Fruit fly (Drosophila melanogaster) whole organism, embryonic: ENCODE data around the gene CG10286.

Source experiments
- Abd-B ChIP-seq: fragments of 200-800 bp; sonication (Bioruptor generic); optimal IDR thresholded peaks from 2 replicates; lab custom pipeline; 2018; ENCODE audit warnings: missing biosample characterization, mild to moderate bottlenecking, missing genetic modification characterization, moderate library complexity
- Asciz ChIP-seq: fragments of 200-800 bp; sonication (Bioruptor generic); optimal IDR thresholded peaks from 2 replicates; lab custom pipeline; 2017; ENCODE audit warnings: missing biosample characterization, mild to moderate bottlenecking, missing genetic modification characterization, missing genetic modification reagents
- BEAF-32 ChIP-seq: fragments of 200-800 bp; sonication (Bioruptor generic); optimal IDR thresholded peaks from 3 replicates; lab custom pipeline; 2017; ENCODE audit warnings: missing biosample characterization, missing genetic modification characterization, mild to moderate bottlenecking, moderate library complexity, missing genetic modification reagents
- CG10543 ChIP-seq: fragments of 200-800 bp; sonication (Bioruptor generic); optimal IDR thresholded peaks from 3 replicates; lab custom pipeline; 2017; ENCODE audit warnings: missing biosample characterization, mild to moderate bottlenecking, missing genetic modification characterization, moderate library complexity
- CG10959 ChIP-seq: fragments of 200-800 bp; sonication (Bioruptor generic); IDR thresholded peaks from 2 replicates; pipeline ENCODE4 v1.3.6; 2022; ENCODE audit warnings: missing biosample characterization, missing genetic modification characterization
- CG15601 ChIP-seq: fragments of 200-800 bp; sonication (Bioruptor generic); optimal IDR thresholded peaks from 3 replicates; lab custom pipeline; 2019; ENCODE audit warnings: missing biosample characterization, mild to moderate bottlenecking, missing genetic modification characterization, moderate library complexity
- CG17328 ChIP-seq: fragments of 200-800 bp; sonication (Bioruptor generic); IDR thresholded peaks from 2 replicates; pipeline ENCODE4 v1.3.6; 2022; ENCODE audit warnings: missing biosample characterization, missing genetic modification characterization
- CG17568 ChIP-seq: fragments of 200-800 bp; sonication (Bioruptor generic); optimal IDR thresholded peaks from 2 replicates; lab custom pipeline; 2018; ENCODE audit warnings: missing biosample characterization, mild to moderate bottlenecking, missing genetic modification characterization, moderate library complexity
- CG1832 ChIP-seq: fragments of 200-800 bp; sonication (Bioruptor generic); optimal IDR thresholded peaks from 2 replicates; lab custom pipeline; 2017; ENCODE audit warnings: missing biosample characterization, mild to moderate bottlenecking, missing genetic modification characterization, inconsistent platforms
- CG2129 ChIP-seq: fragments of 200-800 bp; sonication (Bioruptor generic); IDR thresholded peaks from 2 replicates; pipeline ENCODE4 v1.3.6; 2022; ENCODE audit warnings: missing biosample characterization, missing genetic modification characterization; ENCODE audit not compliant: partially characterized antibody
- CG30020 ChIP-seq: fragments of 200-800 bp; optimal IDR thresholded peaks from 2 replicates; lab custom pipeline; 2019; ENCODE audit warnings: missing biosample characterization, mild to moderate bottlenecking, missing genetic modification characterization, moderate library complexity
- CG3163 ChIP-seq: fragments of 200-800 bp; sonication (Bioruptor generic); optimal IDR thresholded peaks from 3 replicates; lab custom pipeline; 2016; ENCODE audit warnings: missing biosample characterization, missing genetic modification characterization
- CG6272 ChIP-seq: fragments of 200-800 bp; sonication (Bioruptor generic); IDR thresholded peaks from 2 replicates; pipeline ENCODE4 v1.3.6; 2022; ENCODE audit warnings: missing biosample characterization, missing genetic modification characterization
- CG7786 ChIP-seq: fragments of 200-800 bp; sonication (Bioruptor generic); optimal IDR thresholded peaks from 2 replicates; lab custom pipeline; 2016; ENCODE audit warnings: missing biosample characterization, missing genetic modification characterization
- CG8944 ChIP-seq: fragments of 200-800 bp; sonication (Bioruptor generic); optimal IDR thresholded peaks from 3 replicates; lab custom pipeline; 2016; ENCODE audit warnings: missing biosample characterization, missing genetic modification characterization
- CHES-1-like ChIP-seq: fragments of 200-800 bp; sonication (Bioruptor generic); optimal IDR thresholded peaks from 2 replicates; lab custom pipeline; 2016; ENCODE audit warnings: missing biosample characterization, missing genetic modification characterization
- Chrac-16 ChIP-seq: fragments of 200-800 bp; sonication (Bioruptor generic); optimal IDR thresholded peaks from 3 replicates; lab custom pipeline; 2016; ENCODE audit warnings: missing biosample characterization, missing genetic modification characterization
- Fer1 ChIP-seq: fragments of 200-800 bp; sonication (Bioruptor generic); optimal IDR thresholded peaks from 2 replicates; lab custom pipeline; 2017; ENCODE audit warnings: missing biosample characterization, mild to moderate bottlenecking, missing genetic modification characterization
- HHEX ChIP-seq: fragments of 200-800 bp; sonication (Bioruptor generic); optimal IDR thresholded peaks from 3 replicates; lab custom pipeline; 2017; ENCODE audit warnings: missing biosample characterization, mild to moderate bottlenecking, missing genetic modification characterization, missing genetic modification reagents
- Hmr ChIP-seq: fragments of 200-800 bp; sonication (Bioruptor generic); optimal IDR thresholded peaks from 3 replicates; lab custom pipeline; 2017; ENCODE audit warnings: mild to moderate bottlenecking, missing biosample characterization, missing genetic modification reagents, missing genetic modification characterization
- Hr78 ChIP-seq, 2 experiments: fragments of 200-800 bp in 1 of 2; fragments of >200 bp in 1 of 2; sonication (Bioruptor generic) in 1 of 2; optimal IDR thresholded peaks; 2 replicates each; lab custom pipeline; 2017 to 2019; ENCODE audit warnings: missing biosample characterization in 2 of 2, missing genetic modification characterization in 2 of 2, mild to moderate bottlenecking in 1 of 2, moderate library complexity in 1 of 2
- MTF-1 ChIP-seq: fragments of 200-800 bp; sonication (Bioruptor generic); optimal IDR thresholded peaks from 2 replicates; lab custom pipeline; 2018; ENCODE audit warnings: missing biosample characterization, mild to moderate bottlenecking, missing genetic modification characterization, borderline replicate concordance
- NC2α ChIP-seq: fragments of 200-800 bp; sonication (Bioruptor generic); optimal IDR thresholded peaks from 2 replicates; lab custom pipeline; 2016; ENCODE audit warnings: missing biosample characterization, missing genetic modification characterization
- Xrp1 ChIP-seq: fragments of 200-800 bp; sonication (Bioruptor generic); IDR thresholded peaks from 2 replicates; pipeline ENCODE4 v1.3.6; 2022; ENCODE audit warnings: missing biosample characterization, missing genetic modification characterization
- amos ChIP-seq: fragments of 200-800 bp; sonication (Bioruptor generic); IDR thresholded peaks from 2 replicates; pipeline ENCODE4 v1.3.6; 2022; ENCODE audit warnings: missing biosample characterization, missing genetic modification characterization; ENCODE audit not compliant: partially characterized antibody
- ap ChIP-seq: fragments of 200-800 bp; sonication (Bioruptor generic); IDR thresholded peaks from 2 replicates; pipeline ENCODE4 v1.3.6; 2022; ENCODE audit warnings: missing biosample characterization, missing genetic modification characterization
- az2 ChIP-seq: fragments of 200-800 bp; sonication (Bioruptor generic); optimal IDR thresholded peaks from 3 replicates; lab custom pipeline; 2016; ENCODE audit warnings: missing biosample characterization, missing genetic modification characterization
- crc ChIP-seq: fragments of 200-800 bp; sonication (Bioruptor generic); optimal IDR thresholded peaks from 2 replicates; lab custom pipeline; 2016; ENCODE audit warnings: missing biosample characterization, missing genetic modification characterization
- dpn ChIP-seq, 2 experiments: fragments of 200-800 bp; sonication (Bioruptor generic); optimal IDR thresholded peaks; 3 replicates each; lab custom pipeline; 2016; ENCODE audit warnings: missing biosample characterization in 2 of 2, missing genetic modification characterization in 2 of 2
- esg ChIP-seq: fragments of 200-800 bp; sonication (Bioruptor generic); conservative IDR thresholded peaks from 2 replicates; pipeline ENCODE4 v1.3.6; 2022; ENCODE audit warnings: missing biosample characterization, missing genetic modification characterization
- exex ChIP-seq: fragments of 200-800 bp; sonication (Bioruptor generic); optimal IDR thresholded peaks from 4 replicates; lab custom pipeline; 2018; ENCODE audit warnings: missing biosample characterization, mild to moderate bottlenecking, missing genetic modification characterization, moderate library complexity
- ftz-f1 ChIP-seq: fragments of 200-800 bp; sonication (Bioruptor generic); optimal IDR thresholded peaks from 2 replicates; lab custom pipeline; 2016; ENCODE audit warnings: missing biosample characterization, missing genetic modification characterization
- gcm ChIP-seq: fragments of 200-800 bp; sonication (Bioruptor generic); optimal IDR thresholded peaks from 2 replicates; lab custom pipeline; 2019; ENCODE audit warnings: missing biosample characterization, mild to moderate bottlenecking, missing genetic modification characterization, moderate library complexity
- gem ChIP-seq: fragments of 200-800 bp; sonication (Bioruptor generic); optimal IDR thresholded peaks from 2 replicates; lab custom pipeline; 2019; ENCODE audit warnings: missing biosample characterization, mild to moderate bottlenecking, missing genetic modification characterization, moderate library complexity
- her ChIP-seq: fragments of 200-800 bp; sonication (Bioruptor generic); optimal IDR thresholded peaks from 2 replicates; lab custom pipeline; 2016; ENCODE audit warnings: missing biosample characterization, missing genetic modification characterization
- hkb ChIP-seq, 2 experiments: fragments of 200-800 bp in 1 of 2; fragments of >200 bp in 1 of 2; sonication (Bioruptor generic) in 1 of 2; IDR thresholded peaks in 1 of 2; optimal IDR thresholded peaks in 1 of 2; 2 replicates each; pipeline versions ENCODE4 v1.3.6 to Lab custom; 2017 to 2022; ENCODE audit warnings: missing biosample characterization in 1 of 2, missing genetic modification characterization in 1 of 2
- jigr1 ChIP-seq: fragments of 200-800 bp; sonication (Bioruptor generic); IDR thresholded peaks from 3 replicates; pipeline ENCODE4 v1.3.6; 2022; ENCODE audit warnings: missing biosample characterization, missing genetic modification characterization
- peb ChIP-seq: fragments of 200-800 bp; sonication (Bioruptor generic); IDR thresholded peaks from 2 replicates; pipeline ENCODE4 v1.3.6; 2022; ENCODE audit warnings: missing biosample characterization, missing genetic modification characterization
- pros ChIP-seq: fragments of 200-800 bp; sonication (Bioruptor generic); optimal IDR thresholded peaks from 3 replicates; lab custom pipeline; 2019; ENCODE audit warnings: missing biosample characterization, mild to moderate bottlenecking, missing genetic modification characterization, moderate library complexity
- ro ChIP-seq: fragments of 200-800 bp; sonication (Bioruptor generic); IDR thresholded peaks from 2 replicates; pipeline ENCODE4 v1.3.6; 2022; ENCODE audit warnings: missing biosample characterization, missing genetic modification characterization
- sd ChIP-seq: fragments of 200-800 bp; sonication (Bioruptor generic); optimal IDR thresholded peaks from 3 replicates; lab custom pipeline; 2018; ENCODE audit warnings: missing biosample characterization, mild to moderate bottlenecking, missing genetic modification characterization, moderate library complexity
- sna ChIP-seq: fragments of 200-800 bp; sonication (Bioruptor generic); IDR thresholded peaks from 2 replicates; pipeline ENCODE4 v1.3.6; 2022; ENCODE audit warnings: missing biosample characterization, missing genetic modification characterization; ENCODE audit not compliant: partially characterized antibody
- sr ChIP-seq: fragments of 200-800 bp; sonication (Bioruptor generic); IDR thresholded peaks from 3 replicates; pipeline ENCODE4 v1.3.6; 2022; ENCODE audit warnings: missing biosample characterization, missing genetic modification characterization
- ssp ChIP-seq: fragments of 200-800 bp; sonication (Bioruptor generic); IDR thresholded peaks from 2 replicates; pipeline ENCODE4 v1.3.6; 2022; ENCODE audit warnings: missing biosample characterization, missing genetic modification characterization
- tgo ChIP-seq: fragments of 200-800 bp; sonication (Bioruptor generic); IDR thresholded peaks from 3 replicates; pipeline ENCODE4 v1.3.6; 2022; ENCODE audit warnings: missing biosample characterization, missing genetic modification characterization
- toy ChIP-seq: fragments of 200-800 bp; sonication (Bioruptor generic); IDR thresholded peaks from 2 replicates; pipeline ENCODE4 v1.3.6; 2022; ENCODE audit warnings: missing biosample characterization, missing genetic modification characterization
- tup ChIP-seq: fragments of 200-800 bp; sonication (Bioruptor generic); optimal IDR thresholded peaks from 2 replicates; lab custom pipeline; 2016; ENCODE audit warnings: missing biosample characterization, mild to moderate bottlenecking, missing genetic modification characterization, moderate library complexity
- z ChIP-seq: fragments of 200-800 bp; sonication (Bioruptor generic); IDR thresholded peaks from 3 replicates; pipeline ENCODE4 v1.3.6; 2022; ENCODE audit warnings: missing biosample characterization, missing genetic modification characterization

Gene CG10286

dm6 chr3R:6353624-6354352 is 15.0 kb upstream of the CG10286 start (continued):
- TF ChIP-seq Asciz (peak; percentile 64), CG30020 (no peak), CG10543 (GFP tag; lab: Kevin White, UChicago) (peak; percentile 61), gem (tag; lab: Kevin White, UChicago) (peak; percentile 92), MTF-1 (GFP tag; lab: Kevin White, UChicago) (no peak), CG15601 (tag; lab: Kevin White, UChicago) (no peak), CG17568 (GFP tag; lab: Kevin White, UChicago) (peak; percentile 47), crc (GFP tag; lab: Kevin White, UChicago) (peak; percentile 45), Hmr (GFP tag; lab: Kevin White, UChicago) (no peak), Fer1 (no peak), CG10959 (GFP tag; lab: Robert Waterston, UW) (no peak), tup (GFP tag; lab: Kevin White, UChicago) (peak; percentile 16), exex (no peak), sna (GFP tag; lab: Robert Waterston, UW) (no peak), gcm (GFP tag; lab: Kevin White, UChicago) (no peak), BEAF-32 (peak; percentile 50), toy (GFP tag; lab: Robert Waterston, UW) (no peak), tgo (GFP tag; lab: Robert Waterston, UW) (peak; percentile 72), Abd-B (GFP tag; lab: Kevin White, UChicago) (no peak), dpn (GFP tag; optimal IDR thresholded peaks at IDR 0.05; lab: Kevin White, UChicago) (peak; percentile 52 to 70), ftz-f1 (GFP tag; lab: Kevin White, UChicago) (no peak), hkb (optimal IDR thresholded peaks at IDR 0.05; lab: Kevin White, UChicago) (no peak), hkb (GFP tag; IDR thresholded peaks at IDR 0.05; lab: Robert Waterston, UW) (peak; percentile 67), CHES-1-like (GFP tag; lab: Kevin White, UChicago) (no peak), ap (GFP tag; lab: Robert Waterston, UW) (0 out of 2 replicates have a peak, but pooled peaks have one; percentile 32), sr (peak; percentile 72), ssp (GFP tag; lab: Robert Waterston, UW) (no peak; the same call in 1 of the 2 replicates), CG3163 (GFP tag; lab: Kevin White, UChicago) (peak; percentile 12), Xrp1 (GFP tag; lab: Robert Waterston, UW) (peak; percentile 55), peb (GFP tag; lab: Robert Waterston, UW) (no peak), sd (tag; lab: Kevin White, UChicago) (no peak), CG7786 (GFP tag; lab: Kevin White, UChicago) (peak; percentile 48), CG2129 (no peak), CG1832 (no peak), amos (no peak), ro (peak; percentile 25; the same call in 1 of the 2 replicates), pros (GFP tag; lab: Kevin White, UChicago) (no peak), Chrac-16 (GFP tag; lab: Kevin White, UChicago) (peak; percentile 69), CG17328 (GFP tag; lab: Robert Waterston, UW) (peak; percentile 48), esg (GFP tag; lab: Robert Waterston, UW) (peak; percentile 50), her (no peak), jigr1 (GFP tag; lab: Robert Waterston, UW) (no peak), az2 (GFP tag; lab: Kevin White, UChicago) (peak; percentile 81), NC2α (GFP tag; lab: Kevin White, UChicago) (no peak), Hr78 (GFP tag; optimal IDR thresholded peaks at IDR 0.05; lab: Kevin White, UChicago) (no peak), z (GFP tag; lab: Robert Waterston, UW) (peak; percentile 79), CG8944 (GFP tag; lab: Kevin White, UChicago) (peak; percentile 48), CG6272 (GFP tag; lab: Robert Waterston, UW) (0 out of 2 replicates have a peak, but pooled peaks have one; percentile 22), HHEX (GFP tag; lab: Kevin White, UChicago) (peak; percentile 69)
